Worm (Caenorhabditis elegans) whole organism, early embryonic: ENCODE measurements around the gene Y49F6B.20.

Experiments
- ama-1 ChIP-seq: fragments of 150-350 bp; optimal IDR thresholded peaks from 2 replicates; lab custom pipeline; 2014
- ets-7 ChIP-seq: sonication (generic microtip); optimal IDR thresholded peaks from 2 replicates; lab custom pipeline; 2016; ENCODE audit warnings: missing genotype, missing genetic modification characterization, missing compliant biosample characterization
- flt-1 ChIP-seq: fragments of 200-800 bp; sonication (Bioruptor generic); IDR thresholded peaks from 2 replicates; pipeline ENCODE4 v1.3.6; 2022; ENCODE audit warnings: missing genetic modification characterization, missing compliant biosample characterization
- hnd-1 ChIP-seq: sonication (generic microtip); optimal IDR thresholded peaks from 2 replicates; lab custom pipeline; 2016; ENCODE audit warnings: missing genetic modification characterization, missing compliant biosample characterization
- scrt-1 ChIP-seq: fragments of 200-800 bp; sonication (Bioruptor generic); IDR thresholded peaks from 2 replicates; pipeline ENCODE4 v1.3.6; 2022; ENCODE audit warnings: missing genetic modification characterization, missing compliant biosample characterization
- tbx-37 ChIP-seq: fragments of 200-800 bp; sonication (Bioruptor generic); conservative IDR thresholded peaks from 2 replicates; pipeline ENCODE4 v1.3.6; 2022; ENCODE audit warnings: missing genetic modification reagents, missing genetic modification characterization, missing compliant biosample characterization

- TF ChIP-seq ama-1: no peak
- TF ChIP-seq flt-1 (GFP tag; lab: Robert Waterston, UW): no peak
- TF ChIP-seq scrt-1: no peak
- no peak for TF ChIP-seq hnd-1 (tag; lab: Kevin White, UChicago)
- TF ChIP-seq tbx-37 (GFP tag; lab: Robert Waterston, UW): no peak
- no peak for TF ChIP-seq ets-7
Measured at ce11 chrII:3434893-3435503, 35.5 kb downstream of the Y49F6B.20 start.
